Fruit fly (Drosophila melanogaster) whole organism, embryonic: Measurements from ENCODE around the gene CG5355.

Experiments
- Adf1 ChIP-seq: fragments of 200-800 bp; sonication (Bioruptor generic); IDR thresholded peaks from 2 replicates; pipeline ENCODE4 v1.3.6; 2022; ENCODE audit warnings: missing biosample characterization, missing genetic modification characterization
- Antp ChIP-seq: fragments of 200-800 bp; sonication (Bioruptor generic); optimal IDR thresholded peaks from 3 replicates; lab custom pipeline; 2016; ENCODE audit warnings: missing biosample characterization, missing genetic modification characterization
- CG10543 ChIP-seq: fragments of 200-800 bp; sonication (Bioruptor generic); optimal IDR thresholded peaks from 3 replicates; lab custom pipeline; 2017; ENCODE audit warnings: missing biosample characterization, mild to moderate bottlenecking, missing genetic modification characterization, moderate library complexity
- CG11723 ChIP-seq: fragments of 200-800 bp; sonication (Bioruptor generic); optimal IDR thresholded peaks from 2 replicates; lab custom pipeline; 2017; ENCODE audit warnings: missing biosample characterization, mild to moderate bottlenecking, missing genetic modification characterization
- CG12155 ChIP-seq: fragments of 200-800 bp; sonication (Bioruptor generic); optimal IDR thresholded peaks from 3 replicates; lab custom pipeline; 2016; ENCODE audit warnings: missing biosample characterization, missing genetic modification characterization
- CG1602 ChIP-seq: fragments of 200-800 bp; sonication (Bioruptor generic); optimal IDR thresholded peaks from 3 replicates; lab custom pipeline; 2016; ENCODE audit warnings: missing biosample characterization, missing genetic modification characterization
- CG17186 ChIP-seq: fragments of 200-800 bp; sonication (Bioruptor generic); optimal IDR thresholded peaks from 3 replicates; lab custom pipeline; 2017; ENCODE audit warnings: missing biosample characterization, missing genetic modification reagents, missing genetic modification characterization
- CG1792 ChIP-seq: fragments of 200-800 bp; sonication (Bioruptor generic); optimal IDR thresholded peaks from 2 replicates; lab custom pipeline; 2016; ENCODE audit warnings: missing biosample characterization, missing genetic modification characterization
- CG1832 ChIP-seq: fragments of 200-800 bp; sonication (Bioruptor generic); optimal IDR thresholded peaks from 2 replicates; lab custom pipeline; 2017; ENCODE audit warnings: missing biosample characterization, mild to moderate bottlenecking, missing genetic modification characterization, inconsistent platforms
- CG2120 ChIP-seq: fragments of 200-800 bp; sonication (Bioruptor generic); optimal IDR thresholded peaks from 3 replicates; lab custom pipeline; 2016; ENCODE audit warnings: missing biosample characterization, missing genetic modification characterization
- CG3065 ChIP-seq: fragments of 200-800 bp; sonication (Bioruptor generic); optimal IDR thresholded peaks from 2 replicates; lab custom pipeline; 2016; ENCODE audit warnings: missing biosample characterization, missing genetic modification characterization
- CG33213 ChIP-seq: fragments of 200-800 bp; sonication (Bioruptor generic); optimal IDR thresholded peaks from 3 replicates; lab custom pipeline; 2016; ENCODE audit warnings: missing biosample characterization, missing genetic modification characterization
- CG3407 ChIP-seq: fragments of 200-800 bp; sonication (Bioruptor generic); optimal IDR thresholded peaks from 2 replicates; lab custom pipeline; 2018; ENCODE audit warnings: missing biosample characterization, mild to moderate bottlenecking, missing genetic modification characterization
- CG4820 ChIP-seq: fragments of 200-800 bp; sonication (Bioruptor generic); optimal IDR thresholded peaks from 3 replicates; lab custom pipeline; 2016; ENCODE audit warnings: missing biosample characterization, missing genetic modification characterization
- CG6765 ChIP-seq: fragments of 200-800 bp; sonication (Bioruptor generic); optimal IDR thresholded peaks from 3 replicates; lab custom pipeline; 2017; ENCODE audit warnings: missing biosample characterization, mild to moderate bottlenecking, missing genetic modification characterization
- CG8089 ChIP-seq: fragments of 200-800 bp; sonication (Bioruptor generic); optimal IDR thresholded peaks from 3 replicates; lab custom pipeline; 2016; ENCODE audit warnings: missing biosample characterization, missing genetic modification characterization
- CG9797 ChIP-seq: fragments of 200-800 bp; sonication (Bioruptor generic); optimal IDR thresholded peaks from 3 replicates; lab custom pipeline; 2018; ENCODE audit warnings: missing biosample characterization, mild to moderate bottlenecking, missing genetic modification characterization
- CkIIα-i1 ChIP-seq: fragments of 200-800 bp; sonication (Bioruptor generic); IDR thresholded peaks from 2 replicates; pipeline ENCODE4 v1.3.6; 2022; ENCODE audit warnings: missing biosample characterization, missing genetic modification characterization
- Dad ChIP-seq: fragments of 200-800 bp; sonication (Bioruptor generic); optimal IDR thresholded peaks from 3 replicates; lab custom pipeline; 2016; ENCODE audit warnings: missing biosample characterization, missing genetic modification characterization
- Dfd ChIP-seq, 2 experiments: fragments of >200 bp; optimal IDR thresholded peaks; 2 replicates each; lab custom pipeline; 2017; ENCODE audit warnings: missing biosample characterization in 2 of 2, missing genetic modification characterization in 2 of 2
- Dip2 ChIP-seq: fragments of 200-800 bp; sonication (Bioruptor generic); IDR thresholded peaks from 2 replicates; pipeline ENCODE4 v1.3.6; 2022; ENCODE audit warnings: missing biosample characterization, missing genetic modification characterization
- Hand ChIP-seq: fragments of 200-800 bp; sonication (Bioruptor generic); optimal IDR thresholded peaks from 2 replicates; lab custom pipeline; 2017; ENCODE audit warnings: mild to moderate bottlenecking, missing biosample characterization, missing genetic modification reagents, missing genetic modification characterization
- Hmr ChIP-seq: fragments of 200-800 bp; sonication (Bioruptor generic); optimal IDR thresholded peaks from 3 replicates; lab custom pipeline; 2017; ENCODE audit warnings: mild to moderate bottlenecking, missing biosample characterization, missing genetic modification reagents, missing genetic modification characterization
- Hr78 ChIP-seq, 2 experiments: fragments of 200-800 bp in 1 of 2; fragments of >200 bp in 1 of 2; sonication (Bioruptor generic) in 1 of 2; optimal IDR thresholded peaks; 2 replicates each; lab custom pipeline; 2017 to 2019; ENCODE audit warnings: missing biosample characterization in 2 of 2, missing genetic modification characterization in 2 of 2, mild to moderate bottlenecking in 1 of 2, moderate library complexity in 1 of 2
- MBD-R2 ChIP-seq: fragments of 200-800 bp; sonication (Bioruptor generic); IDR thresholded peaks from 2 replicates; pipeline ENCODE4 v1.3.6; 2022; ENCODE audit warnings: missing biosample characterization, missing genetic modification characterization
- MTF-1 ChIP-seq: fragments of 200-800 bp; sonication (Bioruptor generic); optimal IDR thresholded peaks from 2 replicates; lab custom pipeline; 2018; ENCODE audit warnings: missing biosample characterization, mild to moderate bottlenecking, missing genetic modification characterization, borderline replicate concordance
- NC2β ChIP-seq: fragments of 200-800 bp; sonication (Bioruptor generic); optimal IDR thresholded peaks from 2 replicates; lab custom pipeline; 2016; ENCODE audit warnings: missing biosample characterization, missing genetic modification characterization
- Six4 ChIP-seq: fragments of 200-800 bp; sonication (Bioruptor generic); optimal IDR thresholded peaks from 2 replicates; lab custom pipeline; 2016; ENCODE audit warnings: missing biosample characterization, missing genetic modification characterization
- Sox102F ChIP-seq: fragments of 200-800 bp; sonication (Bioruptor generic); optimal IDR thresholded peaks from 2 replicates; lab custom pipeline; 2018; ENCODE audit warnings: missing biosample characterization, mild to moderate bottlenecking, missing genetic modification characterization, moderate library complexity
- Vsx1 ChIP-seq: fragments of 200-800 bp; sonication (Bioruptor generic); optimal IDR thresholded peaks from 2 replicates; lab custom pipeline; 2017; ENCODE audit warnings: missing biosample characterization, mild to moderate bottlenecking, missing genetic modification characterization, missing genetic modification reagents
- YL-1 ChIP-seq: fragments of 200-800 bp; sonication (Bioruptor generic); optimal IDR thresholded peaks from 3 replicates; lab custom pipeline; 2017; ENCODE audit warnings: missing biosample characterization, mild to moderate bottlenecking, missing genetic modification characterization
- ac ChIP-seq: fragments of 200-800 bp; sonication (Bioruptor generic); optimal IDR thresholded peaks from 3 replicates; lab custom pipeline; 2017; ENCODE audit warnings: missing biosample characterization, mild to moderate bottlenecking, missing genetic modification characterization
- ase ChIP-seq: fragments of 200-800 bp; sonication (Bioruptor generic); IDR thresholded peaks from 3 replicates; pipeline ENCODE4 v1.3.6; 2022; ENCODE audit warnings: missing biosample characterization, missing genetic modification characterization
- bab2 ChIP-seq: fragments of 200-800 bp; sonication (Bioruptor generic); optimal IDR thresholded peaks from 2 replicates; lab custom pipeline; 2016; ENCODE audit warnings: missing biosample characterization, missing genetic modification characterization
- chinmo ChIP-seq: fragments of 200-800 bp; sonication (Bioruptor generic); IDR thresholded peaks from 4 replicates; pipeline ENCODE4 v1.3.6; 2022; ENCODE audit warnings: missing biosample characterization, missing genetic modification characterization; ENCODE audit not compliant: partially characterized antibody
- crc ChIP-seq: fragments of 200-800 bp; sonication (Bioruptor generic); optimal IDR thresholded peaks from 2 replicates; lab custom pipeline; 2016; ENCODE audit warnings: missing biosample characterization, missing genetic modification characterization
- da ChIP-seq: fragments of 200-800 bp; sonication (Bioruptor generic); optimal IDR thresholded peaks from 2 replicates; lab custom pipeline; 2016; ENCODE audit warnings: missing biosample characterization, missing genetic modification characterization
- dpn ChIP-seq, 2 experiments: fragments of 200-800 bp; sonication (Bioruptor generic); optimal IDR thresholded peaks; 3 replicates each; lab custom pipeline; 2016; ENCODE audit warnings: missing biosample characterization in 2 of 2, missing genetic modification characterization in 2 of 2
- eyg ChIP-seq: fragments of 200-800 bp; sonication (Bioruptor generic); optimal IDR thresholded peaks from 3 replicates; lab custom pipeline; 2016; ENCODE audit warnings: missing biosample characterization, missing genetic modification characterization
- hth ChIP-seq: fragments of >200 bp; optimal IDR thresholded peaks from 2 replicates; lab custom pipeline; 2017; ENCODE audit warnings: inconsistent platforms
- jumu ChIP-seq: fragments of 200-800 bp; sonication (Bioruptor generic); optimal IDR thresholded peaks from 3 replicates; lab custom pipeline; 2016; ENCODE audit warnings: missing biosample characterization, missing genetic modification characterization
- kah ChIP-seq: fragments of 200-800 bp; sonication (Bioruptor generic); optimal IDR thresholded peaks from 2 replicates; lab custom pipeline; 2018; ENCODE audit warnings: missing biosample characterization, mild to moderate bottlenecking, missing genetic modification characterization
- otp ChIP-seq: fragments of 200-800 bp; sonication (Bioruptor generic); IDR thresholded peaks from 3 replicates; pipeline ENCODE4, ENCODE4 v1.3.6; 2022; ENCODE audit warnings: missing biosample characterization, missing genetic modification characterization
- pfk ChIP-seq: fragments of 200-800 bp; sonication (Bioruptor generic); optimal IDR thresholded peaks from 2 replicates; lab custom pipeline; 2018; ENCODE audit warnings: missing biosample characterization, mild to moderate bottlenecking, missing genetic modification characterization, moderate library complexity
- pzg ChIP-seq: fragments of 200-800 bp; sonication (Bioruptor generic); optimal IDR thresholded peaks from 3 replicates; lab custom pipeline; 2018; ENCODE audit warnings: missing biosample characterization, mild to moderate bottlenecking, missing genetic modification characterization, moderate library complexity
- slou ChIP-seq: fragments of 200-800 bp; sonication (Bioruptor generic); optimal IDR thresholded peaks from 3 replicates; lab custom pipeline; 2016; ENCODE audit warnings: missing biosample characterization, missing genetic modification characterization
- tio ChIP-seq: fragments of 200-800 bp; sonication (Bioruptor generic); optimal IDR thresholded peaks from 2 replicates; lab custom pipeline; 2017; ENCODE audit warnings: missing biosample characterization, missing genetic modification characterization, inconsistent platforms
- unpg ChIP-seq: fragments of 200-800 bp; sonication (Bioruptor generic); optimal IDR thresholded peaks from 3 replicates; lab custom pipeline; 2018; ENCODE audit warnings: missing biosample characterization, mild to moderate bottlenecking, missing genetic modification characterization, moderate library complexity
- yki ChIP-seq: fragments of >200 bp; optimal IDR thresholded peaks from 3 replicates; lab custom pipeline; 2018
- z ChIP-seq: fragments of 200-800 bp; sonication (Bioruptor generic); IDR thresholded peaks from 3 replicates; pipeline ENCODE4 v1.3.6; 2022; ENCODE audit warnings: missing biosample characterization, missing genetic modification characterization
- zen ChIP-seq: fragments of 200-800 bp; sonication (Bioruptor generic); optimal IDR thresholded peaks from 3 replicates; lab custom pipeline; 2018; ENCODE audit warnings: missing biosample characterization, mild to moderate bottlenecking, missing genetic modification characterization, moderate library complexity

The CG5355 gene

dm6 chr2L:10442048-10442790, 29.0 kb upstream of the CG5355 start, which contains the start of gene loh (continued):
- TF ChIP-seq CG1602 (GFP tag; lab: Kevin White, UChicago) = peak; percentile 61
- TF ChIP-seq unpg = peak; percentile 42
- no peak for TF ChIP-seq CG12155 (GFP tag; lab: Kevin White, UChicago)
- peak; percentile 53 for TF ChIP-seq CG11723 (GFP tag; lab: Kevin White, UChicago)
- TF ChIP-seq Vsx1 (GFP tag; lab: Kevin White, UChicago) = peak; percentile 38
- peak; percentile 52 for TF ChIP-seq CG4820 (GFP tag; lab: Kevin White, UChicago)
- TF ChIP-seq CG10543 = peak; percentile 64
- TF ChIP-seq da (GFP tag; lab: Kevin White, UChicago) = no peak
- TF ChIP-seq Hr78 (GFP tag; optimal IDR thresholded peaks at IDR 0.05; lab: Kevin White, UChicago) = no peak
- TF ChIP-seq CG9797 = no peak
- no peak for TF ChIP-seq crc
- no peak for TF ChIP-seq MTF-1 (GFP tag; lab: Kevin White, UChicago)
- TF ChIP-seq kah = peak; percentile 35
- no peak for TF ChIP-seq ase
- TF ChIP-seq chinmo = 0 out of 4 replicates have a peak, but pooled peaks have one; percentile 19
- TF ChIP-seq otp (GFP tag; lab: Robert Waterston, UW) = no peak
- no peak for TF ChIP-seq Dad
- peak; percentile 23 for TF ChIP-seq CG6765 (GFP tag; lab: Kevin White, UChicago)
- TF ChIP-seq Hand (GFP tag; lab: Kevin White, UChicago) = no peak
- no peak for TF ChIP-seq CkIIα-i1 (GFP tag; lab: Robert Waterston, UW)
- TF ChIP-seq Antp (GFP tag; lab: Kevin White, UChicago) = no peak
- TF ChIP-seq dpn (GFP tag; optimal IDR thresholded peaks at IDR 0.05; lab: Kevin White, UChicago) = peak in 1 of 2 experiments; percentile 39
- peak; percentile 21 for TF ChIP-seq zen (tag; lab: Kevin White, UChicago)
- no peak for TF ChIP-seq CG17186 (GFP tag; lab: Kevin White, UChicago)
- TF ChIP-seq pzg (GFP tag; lab: Kevin White, UChicago) = no peak
- no peak for TF ChIP-seq MBD-R2
- TF ChIP-seq pfk (GFP tag; lab: Kevin White, UChicago) = no peak
- TF ChIP-seq CG1832 = no peak
- TF ChIP-seq slou (GFP tag; lab: Kevin White, UChicago) = no peak
- no peak for TF ChIP-seq eyg (GFP tag; lab: Kevin White, UChicago)
- no peak for TF ChIP-seq CG1792 (GFP tag; lab: Kevin White, UChicago)
- TF ChIP-seq Sox102F (GFP tag; lab: Kevin White, UChicago) = no peak
- no peak for TF ChIP-seq yki (lab: Kevin White, UChicago)
- TF ChIP-seq tio (GFP tag; lab: Kevin White, UChicago) = peak; percentile 55
- no peak for TF ChIP-seq bab2 (GFP tag; lab: Kevin White, UChicago)
- TF ChIP-seq ac (GFP tag; lab: Kevin White, UChicago) = no peak
- TF ChIP-seq z (GFP tag; lab: Robert Waterston, UW) = 0 out of 3 replicates have a peak, but pooled peaks have one; percentile 12
- peak; percentile 6 for TF ChIP-seq CG2120 (GFP tag; lab: Kevin White, UChicago)
- TF ChIP-seq NC2β (GFP tag; lab: Kevin White, UChicago) = no peak
- no peak for TF ChIP-seq CG33213 (GFP tag; lab: Kevin White, UChicago)
- TF ChIP-seq Six4 (GFP tag; lab: Kevin White, UChicago) = peak; percentile 56
- no peak for TF ChIP-seq Dip2
- TF ChIP-seq CG3065 = no peak
- peak; percentile 40 for TF ChIP-seq CG3407 (GFP tag; lab: Kevin White, UChicago)
- TF ChIP-seq CG8089 (GFP tag; lab: Kevin White, UChicago) = no peak
- no peak for TF ChIP-seq Hmr
- no peak for TF ChIP-seq YL-1 (GFP tag; lab: Kevin White, UChicago)
- no peak for TF ChIP-seq jumu
- no peak for TF ChIP-seq Dfd (GFP tag; optimal IDR thresholded peaks at IDR 0.05; lab: Kevin White, UChicago)
- no peak for TF ChIP-seq Adf1 (GFP tag; lab: Robert Waterston, UW)
- no peak for TF ChIP-seq hth (lab: Kevin White, UChicago)
